Worm (Caenorhabditis elegans) whole organism, L3 larva: ENCODE data around the gene ric-4.

Source experiments
- ceh-16 ChIP-seq: sonication (generic microtip); optimal IDR thresholded peaks from 2 replicates; lab custom pipeline; 2017; ENCODE audit warnings: missing biosample characterization, missing genetic modification characterization
- fos-1 ChIP-seq: fragments of 150-350 bp; optimal IDR thresholded peaks from 2 replicates; lab custom pipeline; 2014; ENCODE audit warnings: missing biosample characterization, missing genetic modification characterization
- nfya-1 ChIP-seq: sonication (generic microtip); optimal IDR thresholded peaks from 2 replicates; lab custom pipeline; 2017; ENCODE audit warnings: missing genetic modification characterization, mild to moderate bottlenecking, missing compliant biosample characterization, antibody characterized with exemption, moderate library complexity; ENCODE audit not compliant: insufficient read depth
- nhr-25 ChIP-seq: sonication (generic microtip); optimal IDR thresholded peaks from 2 replicates; lab custom pipeline; 2017; ENCODE audit warnings: missing biosample characterization, missing genetic modification characterization
- nhr-43 ChIP-seq: sonication (generic microtip); optimal IDR thresholded peaks from 2 replicates; lab custom pipeline; 2016; ENCODE audit warnings: mild to moderate bottlenecking, missing genetic modification characterization, missing compliant biosample characterization; ENCODE audit not compliant: poor library complexity, severe bottlenecking
- nhr-76 ChIP-seq: fragments of 150-350 bp; sonication (generic microtip); optimal IDR thresholded peaks from 5 replicates; lab custom pipeline; 2014; ENCODE audit warnings: missing biosample characterization, missing genetic modification characterization
- pha-4 ChIP-seq: fragments of 150-350 bp; optimal IDR thresholded peaks from 2 replicates; lab custom pipeline; 2014; ENCODE audit warnings: missing biosample characterization, missing genetic modification reagents, missing genetic modification characterization
- skn-1 ChIP-seq: fragments of 150-350 bp; optimal IDR thresholded peaks from 2 replicates; lab custom pipeline; 2014; ENCODE audit warnings: missing biosample characterization, missing genetic modification characterization
- ztf-4 ChIP-seq: fragments of 150-350 bp; optimal IDR thresholded peaks from 2 replicates; lab custom pipeline; 2014; ENCODE audit warnings: missing biosample characterization, missing genetic modification characterization

DNA sequence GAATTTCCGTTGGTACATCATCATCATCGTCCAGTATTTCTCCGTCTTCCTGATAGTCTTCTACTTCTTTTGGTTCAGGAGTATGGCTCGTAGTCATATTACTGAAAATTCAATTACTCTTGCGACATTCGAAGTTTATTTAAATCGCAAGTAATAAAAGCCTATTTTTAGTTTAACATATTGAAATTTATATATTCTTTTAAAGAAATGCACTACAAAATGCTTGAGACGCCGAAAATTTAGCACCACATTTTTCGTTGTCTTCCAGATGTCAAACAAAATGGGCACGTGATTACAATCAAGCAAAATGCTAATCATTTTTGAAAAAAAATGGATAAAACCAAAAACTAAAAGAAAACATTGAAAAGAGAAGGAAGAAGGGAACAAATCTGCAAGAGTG lies 58.1 kb downstream of the ric-4 start, which contains the start of gene zhit-3:
- no peak for TF ChIP-seq pha-4 (tag; lab: Kevin White, UChicago)
- TF ChIP-seq fos-1 (tag; lab: Kevin White, UChicago), result no peak
- no peak for TF ChIP-seq nhr-43 (tag; lab: Kevin White, UChicago)
- TF ChIP-seq ztf-4, result no peak
- TF ChIP-seq nfya-1 (tag; lab: Kevin White, UChicago), result no peak
- TF ChIP-seq skn-1 (tag; lab: Kevin White, UChicago), result no peak
- no peak for TF ChIP-seq ceh-16 (tag; lab: Kevin White, UChicago)
- TF ChIP-seq nhr-25 (tag; lab: Kevin White, UChicago), result no peak
- TF ChIP-seq nhr-76 (tag; lab: Kevin White, UChicago), result no peak
